Worm (Caenorhabditis elegans) whole organism, young adult: Measurements from ENCODE around the gene sre-31.

Experiments
- B0035.1 ChIP-seq: sonication (generic microtip); optimal IDR thresholded peaks from 2 replicates; lab custom pipeline; 2016; ENCODE audit warnings: missing genetic modification characterization, mild to moderate bottlenecking, missing compliant biosample characterization, missing genotype, missing genetic modification reagents
- B0336.3 ChIP-seq: fragments of 200-800 bp; sonication (Bioruptor generic); IDR thresholded peaks from 2 replicates; pipeline ENCODE4 v1.3.6; 2022; ENCODE audit warnings: missing genetic modification characterization, missing compliant biosample characterization
- D2030.7 ChIP-seq: fragments of 200-800 bp; sonication (Bioruptor generic); IDR thresholded peaks from 2 replicates; pipeline ENCODE4 v1.3.6; 2022; ENCODE audit warnings: missing genetic modification reagents, missing genetic modification characterization, missing compliant biosample characterization
- F33H1.4 ChIP-seq: fragments of 200-800 bp; sonication (Bioruptor generic); IDR thresholded peaks from 2 replicates; pipeline ENCODE4 v1.3.6; 2022; ENCODE audit warnings: missing genetic modification reagents, missing genetic modification characterization, missing compliant biosample characterization
- F39B2.1 ChIP-seq: fragments of 200-800 bp; sonication (Bioruptor generic); IDR thresholded peaks from 2 replicates; pipeline ENCODE4 v1.3.6; 2022; ENCODE audit warnings: missing genetic modification reagents, missing genetic modification characterization, missing compliant biosample characterization
- T07F8.4 ChIP-seq: sonication (generic microtip); optimal IDR thresholded peaks from 2 replicates; lab custom pipeline; 2016; ENCODE audit warnings: mild to moderate bottlenecking, missing genetic modification characterization, moderate library complexity, missing compliant biosample characterization
- T26A5.8 ChIP-seq: sonication (generic microtip); optimal IDR thresholded peaks from 2 replicates; lab custom pipeline; 2016; ENCODE audit warnings: missing genetic modification characterization, missing compliant biosample characterization
- Y53F4B.3 ChIP-seq: fragments of 200-800 bp; sonication (Bioruptor generic); IDR thresholded peaks from 2 replicates; pipeline ENCODE4 v1.3.6; 2022; ENCODE audit warnings: missing genetic modification reagents, missing genetic modification characterization, missing compliant biosample characterization
- Y67H2A.10 ChIP-seq: fragments of 200-800 bp; sonication (Bioruptor generic); conservative IDR thresholded peaks from 2 replicates; pipeline ENCODE4 v1.3.6; 2022; ENCODE audit warnings: missing genetic modification reagents, missing genetic modification characterization, missing compliant biosample characterization
- ama-1 ChIP-seq, 3 experiments: fragments of 150-350 bp in 1 of 3; sonication (generic microtip) in 2 of 3; optimal IDR thresholded peaks; 2 replicates each; lab custom pipeline; 2014 to 2018; ENCODE audit warnings: missing biosample characterization in 2 of 3, missing genetic modification characterization in 2 of 3, missing genetic modification reagents in 2 of 3
- athp-1 ChIP-seq: sonication (generic microtip); optimal IDR thresholded peaks from 2 replicates; lab custom pipeline; 2017; ENCODE audit warnings: mild to moderate bottlenecking, missing genetic modification characterization, missing compliant biosample characterization
- attf-6 ChIP-seq: fragments of 200-800 bp; sonication (Bioruptor generic); IDR thresholded peaks from 2 replicates; pipeline ENCODE4 v1.3.6; 2022; ENCODE audit warnings: missing genetic modification reagents, missing genetic modification characterization, missing compliant biosample characterization
- cebp-2 ChIP-seq: fragments of 200-800 bp; sonication (Bioruptor generic); IDR thresholded peaks from 2 replicates; pipeline ENCODE4 v1.3.6; 2022; ENCODE audit warnings: missing genetic modification characterization, missing compliant biosample characterization
- ceh-58 ChIP-seq: fragments of 200-800 bp; sonication (Bioruptor generic); IDR thresholded peaks from 2 replicates; pipeline ENCODE4 v1.3.6; 2022; ENCODE audit warnings: missing genetic modification characterization, missing compliant biosample characterization
- chd-7 ChIP-seq: sonication (generic microtip); optimal IDR thresholded peaks from 2 replicates; lab custom pipeline; 2016; ENCODE audit warnings: mild to moderate bottlenecking, missing genetic modification characterization, moderate library complexity, missing compliant biosample characterization
- egl-44 ChIP-seq: fragments of 200-800 bp; sonication (Bioruptor generic); IDR thresholded peaks from 2 replicates; pipeline ENCODE4 v1.3.6; 2022; ENCODE audit warnings: missing genetic modification reagents, missing genetic modification characterization, missing compliant biosample characterization
- hlh-26 ChIP-seq: fragments of 200-800 bp; sonication (Bioruptor generic); conservative IDR thresholded peaks from 2 replicates; pipeline ENCODE4 v1.3.6; 2022; ENCODE audit warnings: missing genetic modification reagents, missing genetic modification characterization, missing compliant biosample characterization
- hmg-1.2 ChIP-seq: fragments of 200-800 bp; sonication (Bioruptor generic); IDR thresholded peaks from 2 replicates; pipeline ENCODE4 v1.3.6; 2022; ENCODE audit warnings: missing genetic modification reagents, missing genetic modification characterization, missing compliant biosample characterization
- let-607 ChIP-seq, 2 experiments: fragments of 200-800 bp in 1 of 2; sonication (Bioruptor generic) in 1 of 2; sonication (generic microtip) in 1 of 2; optimal IDR thresholded peaks; 2 replicates each; lab custom pipeline; 2016 to 2018; ENCODE audit warnings: mild to moderate bottlenecking in 2 of 2, missing compliant biosample characterization in 2 of 2, missing genetic modification characterization in 2 of 2, moderate library complexity in 2 of 2, missing genotype in 1 of 2
- lin-26 ChIP-seq: fragments of 200-800 bp; sonication (Bioruptor generic); IDR thresholded peaks from 2 replicates; pipeline ENCODE4 v1.3.6; 2022; ENCODE audit warnings: missing genetic modification reagents, missing genetic modification characterization, missing compliant biosample characterization
- lin-40 ChIP-seq: sonication (generic microtip); optimal IDR thresholded peaks from 2 replicates; lab custom pipeline; 2016; ENCODE audit warnings: missing genetic modification characterization, mild to moderate bottlenecking, missing compliant biosample characterization, missing genotype, missing genetic modification reagents
- lir-1 ChIP-seq: fragments of 200-800 bp; sonication (Bioruptor generic); conservative IDR thresholded peaks from 2 replicates; pipeline ENCODE4 v1.3.6; 2022; ENCODE audit warnings: missing genetic modification reagents, missing genetic modification characterization, missing compliant biosample characterization
- lsy-27 ChIP-seq: sonication (generic microtip); optimal IDR thresholded peaks from 2 replicates; lab custom pipeline; 2017; ENCODE audit warnings: missing genetic modification characterization, mild to moderate bottlenecking, missing compliant biosample characterization, antibody characterized with exemption, missing genotype, borderline replicate concordance; ENCODE audit not compliant: insufficient read depth
- mel-28 ChIP-seq: sonication (generic microtip); optimal IDR thresholded peaks from 2 replicates; lab custom pipeline; 2016; ENCODE audit warnings: borderline replicate concordance, mild to moderate bottlenecking, missing genetic modification characterization, missing compliant biosample characterization
- mes-4 ChIP-seq: sonication (generic microtip); optimal IDR thresholded peaks from 2 replicates; lab custom pipeline; 2016; ENCODE audit warnings: missing genotype, missing genetic modification characterization, missing compliant biosample characterization
- snpc-3.4 ChIP-seq: sonication (generic microtip); optimal IDR thresholded peaks from 2 replicates; lab custom pipeline; 2017; ENCODE audit warnings: missing genetic modification characterization, mild to moderate bottlenecking, missing compliant biosample characterization, antibody characterized with exemption, moderate library complexity, missing genotype, missing genetic modification reagents
- sptf-2 ChIP-seq: fragments of 200-800 bp; sonication (Bioruptor generic); optimal IDR thresholded peaks from 2 replicates; lab custom pipeline; 2018; ENCODE audit warnings: mild to moderate bottlenecking, missing genetic modification characterization, missing compliant biosample characterization
- tlf-1 ChIP-seq: fragments of 200-800 bp; sonication (Bioruptor generic); optimal IDR thresholded peaks from 2 replicates; lab custom pipeline; 2018; ENCODE audit warnings: mild to moderate bottlenecking, missing genetic modification characterization, missing compliant biosample characterization
- unc-130 ChIP-seq: sonication (generic microtip); optimal IDR thresholded peaks from 2 replicates; lab custom pipeline; 2016; ENCODE audit warnings: missing genetic modification reagents, missing genetic modification characterization, missing compliant biosample characterization
- ztf-22 ChIP-seq: fragments of 200-800 bp; sonication (Bioruptor generic); optimal IDR thresholded peaks from 2 replicates; lab custom pipeline; 2018; ENCODE audit warnings: mild to moderate bottlenecking, missing genetic modification characterization, moderate library complexity, missing compliant biosample characterization
- ztf-26 ChIP-seq: sonication (generic microtip); optimal IDR thresholded peaks from 2 replicates; lab custom pipeline; 2017; ENCODE audit warnings: missing genetic modification characterization, missing compliant biosample characterization
- ztf-3 ChIP-seq: fragments of 200-800 bp; sonication (Bioruptor generic); optimal IDR thresholded peaks from 2 replicates; lab custom pipeline; 2018; ENCODE audit warnings: mild to moderate bottlenecking, missing genetic modification characterization, missing compliant biosample characterization

Gene sre-31

ce11 chrII:12412417-12412816, 3.8 kb upstream of the sre-31 start, which contains the start of gene Y57A10C.1:
Gene Y57A10C.1, minus strand, starts transcription at chrII:12412517.
- TF ChIP-seq athp-1 (tag; lab: Kevin White, UChicago) (no peak), unc-130 (GFP tag; lab: Kevin White, UChicago) (no peak), T07F8.4 (tag; lab: Kevin White, UChicago) (no peak), lin-26 (no peak), lsy-27 (no peak), egl-44 (GFP tag; lab: Robert Waterston, UW) (no peak), F33H1.4 (GFP tag; lab: Robert Waterston, UW) (no peak), Y53F4B.3 (GFP tag; lab: Robert Waterston, UW) (no peak), D2030.7 (no peak), ztf-26 (tag; lab: Kevin White, UChicago) (no peak), lin-40 (tag; lab: Kevin White, UChicago) (no peak), hlh-26 (GFP tag; lab: Robert Waterston, UW) (no peak), ztf-22 (GFP tag; lab: Kevin White, UChicago) (no peak), sptf-2 (no peak), ztf-3 (GFP tag; lab: Kevin White, UChicago) (no peak)

DNA sequence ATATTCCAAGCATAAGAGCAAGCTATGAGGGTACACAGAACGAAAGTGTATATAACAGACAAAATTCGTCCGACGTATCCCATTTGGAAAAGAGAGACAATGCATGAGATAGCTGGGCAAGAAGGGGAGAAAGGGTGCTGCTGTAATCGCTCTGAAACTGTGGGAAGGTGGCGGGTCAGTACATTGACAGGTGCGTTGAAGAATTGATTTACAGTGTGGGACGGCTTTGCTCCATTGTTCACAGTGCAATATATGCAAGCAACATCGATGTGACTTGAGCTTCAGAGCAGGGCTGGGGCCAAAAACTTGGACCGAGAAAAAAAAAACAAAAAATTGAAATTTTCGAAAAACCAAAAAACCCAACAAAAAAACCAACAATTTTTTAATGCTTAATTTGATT, 1.5 kb upstream of the sre-31 start, which contains the start of gene F57G9.3:
F57G9.3 (minus strand) TSS at position 101 of the 400 bp plus-strand sequence.
- TF ChIP-seq tlf-1 (GFP tag; lab: Kevin White, UChicago): no peak
- TF ChIP-seq attf-6: no peak
- TF ChIP-seq egl-44 (GFP tag; lab: Robert Waterston, UW): no peak
- no peak for TF ChIP-seq mes-4 (tag; lab: Kevin White, UChicago)
- TF ChIP-seq cebp-2 (GFP tag; lab: Robert Waterston, UW): no peak
- TF ChIP-seq B0336.3 (GFP tag; lab: Robert Waterston, UW): no peak
- no peak for TF ChIP-seq lsy-27
- no peak for TF ChIP-seq ceh-58 (GFP tag; lab: Robert Waterston, UW)
- TF ChIP-seq T26A5.8 (tag; lab: Kevin White, UChicago): no peak
- no peak for TF ChIP-seq F39B2.1 (GFP tag; lab: Robert Waterston, UW)

- TF ChIP-seq lir-1 (no peak), T07F8.4 (tag; lab: Kevin White, UChicago) (no peak), hmg-1.2 (no peak), chd-7 (tag; lab: Kevin White, UChicago) (no peak), ama-1 (optimal IDR thresholded peaks at IDR 0.05; lab: Kevin White, UChicago) (no peak), ama-1 (GFP tag; optimal IDR thresholded peaks at IDR 0.05; lab: Kevin White, UChicago) (no peak), snpc-3.4 (tag; lab: Kevin White, UChicago) (no peak), B0035.1 (tag; lab: Kevin White, UChicago) (no peak), lin-40 (tag; lab: Kevin White, UChicago) (no peak), mel-28 (no peak)
These were observed 2.2 kb downstream of the sre-31 start, which contains the start of gene sre-30 for ce11 chrII:12406394-12406793. Gene sre-30, minus strand, starts transcription at chrII:12406494.

- TF ChIP-seq ztf-26 (tag; lab: Kevin White, UChicago) (no peak), let-607 (tag; optimal IDR thresholded peaks at IDR 0.05; lab: Kevin White, UChicago) (no peak), ama-1 (optimal IDR thresholded peaks at IDR 0.05; lab: Kevin White, UChicago) (no peak), ama-1 (GFP tag; optimal IDR thresholded peaks at IDR 0.05; lab: Kevin White, UChicago) (no peak)
These were observed 6.8 kb downstream of the sre-31 start, which contains the start of gene sre-29 for ce11 chrII:12401791-12402190. Gene sre-29, minus strand, starts transcription at chrII:12401891.

DNA sequence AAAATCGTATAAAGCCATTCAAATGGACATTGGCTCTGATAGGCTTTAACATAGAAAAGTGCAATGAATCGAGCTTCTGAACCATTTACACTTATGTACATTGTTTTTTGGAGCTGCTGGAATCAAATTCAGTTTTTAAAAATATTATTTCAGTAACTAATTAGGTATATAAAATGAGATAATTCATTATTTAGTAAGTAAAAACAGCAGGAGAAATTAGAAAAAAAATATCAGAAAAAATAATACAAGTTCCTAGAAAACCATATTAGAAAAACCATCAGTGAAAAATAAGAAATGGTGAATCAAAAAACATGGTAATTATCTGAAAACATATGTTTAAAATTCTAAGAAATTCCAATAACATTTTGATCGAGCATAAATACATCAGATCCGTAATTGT, 11.0 kb downstream of the sre-31 start, which contains the start of gene F57G9.7:
F57G9.7 (minus strand) TSS at position 101 of the 400 bp plus-strand sequence.
- TF ChIP-seq F39B2.1 (GFP tag; lab: Robert Waterston, UW) (no peak), lsy-27 (no peak), Y67H2A.10 (GFP tag; lab: Robert Waterston, UW) (no peak)
- TF ChIP-seq, all 124 proteins: peak for 0
